Worm (Caenorhabditis elegans): Measurements from ENCODE around the gene B0491.6.
A peak's percentile ranks its signal among the peaks of the same experiment; 100 is the strongest.

DNA sequence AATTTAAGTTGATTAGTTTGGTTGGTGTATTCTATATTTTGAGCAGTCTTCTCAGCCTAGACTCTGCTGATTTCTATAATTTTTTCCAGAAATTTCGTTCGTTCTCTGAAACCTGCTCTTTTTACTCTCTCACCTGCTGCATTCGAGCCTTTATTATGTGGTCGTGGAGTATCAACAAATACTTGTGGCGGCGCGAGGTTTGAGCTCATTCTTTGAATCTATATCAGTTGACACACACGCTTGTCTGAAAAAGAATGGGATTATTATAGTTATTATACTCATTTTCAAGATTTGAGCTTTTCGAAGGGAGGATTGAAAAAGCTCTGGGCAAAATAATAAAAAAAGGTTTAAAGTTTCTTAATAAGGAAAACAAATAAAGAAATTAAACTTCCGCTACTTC, 27.9 kb upstream of the B0491.6 start:
- TF ChIP-seq tbx-2 (tag; optimal IDR thresholded peaks at IDR 0.05) (no peak), pqm-1 (tag; optimal IDR thresholded peaks at IDR 0.05) (no peak), nhr-71 (tag; optimal IDR thresholded peaks at IDR 0.05) (peak; percentile 54), nhr-76 (tag; optimal IDR thresholded peaks at IDR 0.05) (no peak)
